Fruit fly (Drosophila melanogaster): ENCODE measurements around the gene cas.

Gene cas

DNA sequence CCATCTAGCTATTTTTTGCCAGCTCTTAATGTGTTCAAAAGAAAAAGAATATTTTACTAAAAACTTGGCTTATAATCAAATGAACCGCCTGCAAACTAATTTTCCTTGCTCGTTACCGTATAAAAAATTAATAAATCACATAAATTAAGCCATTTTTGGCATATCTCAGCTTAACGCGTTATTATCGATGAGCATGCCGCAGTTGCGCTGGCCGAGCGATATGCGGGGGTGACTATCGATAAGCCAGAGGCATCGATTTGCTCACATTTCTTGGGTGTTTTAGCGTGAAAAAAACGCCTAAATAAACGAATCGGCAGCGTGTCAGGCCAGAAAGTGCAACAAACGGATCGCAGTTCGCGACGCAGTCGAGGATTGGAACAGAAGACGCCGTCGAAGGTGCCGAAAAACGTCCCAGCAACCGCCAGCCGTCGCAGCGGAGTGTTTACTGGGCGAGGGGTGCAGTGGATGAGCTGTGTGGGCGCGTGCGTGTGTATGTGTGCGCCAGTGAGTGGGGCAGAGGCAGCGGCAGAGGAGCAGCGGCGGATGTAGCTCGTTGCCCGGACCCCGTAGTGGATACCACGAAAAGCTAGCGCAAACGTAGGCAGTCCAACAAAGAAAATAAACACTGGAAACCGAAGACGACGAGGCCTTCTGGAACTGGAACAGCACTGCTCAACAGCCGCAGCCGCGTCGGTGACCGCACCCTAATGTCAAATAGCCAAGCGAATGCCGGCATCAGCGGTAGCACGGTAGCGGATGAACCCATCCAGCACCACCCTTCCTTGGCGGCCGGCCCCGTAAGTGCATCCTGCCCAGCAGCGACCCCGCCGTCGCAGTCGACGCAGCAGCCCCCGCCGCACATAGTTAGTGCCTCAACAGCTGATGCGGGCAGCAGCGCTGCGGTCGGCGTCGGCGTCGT, 25.9 kb upstream of the cas start, which contains the start of the genes Sym and Madm (continued):
- TF ChIP-seq Adf1 (GFP tag; IDR thresholded peaks at IDR 0.05) (peak; percentile 96), cad (GFP tag; optimal IDR thresholded peaks at IDR 0.05) (no peak), CG18599 (GFP tag; optimal IDR thresholded peaks at IDR 0.05) (peak; percentile 54), phol (tag; optimal IDR thresholded peaks at IDR 0.05) (peak; percentile 80), trh (GFP tag; optimal IDR thresholded peaks at IDR 0.05) (no peak), stwl (tag; optimal IDR thresholded peaks at IDR 0.05) (peak; percentile 51), crp (GFP tag; optimal IDR thresholded peaks at IDR 0.05) (peak in 1 of 2 experiments; percentile 50), wek (GFP tag; optimal IDR thresholded peaks at IDR 0.05) (no peak), CG33213 (GFP tag; optimal IDR thresholded peaks at IDR 0.05) (peak; percentile 17), al (GFP tag; IDR thresholded peaks at IDR 0.05) (peak; percentile 45), Hand (GFP tag; optimal IDR thresholded peaks at IDR 0.05) (no peak), tna (GFP tag; IDR thresholded peaks at IDR 0.05; ENCODE audit: partially characterized antibody) (peak; percentile 56; the same call in 1 of the 2 replicates), YL-1 (GFP tag; optimal IDR thresholded peaks at IDR 0.05) (peak; percentile 92), CG16779 (GFP tag; IDR thresholded peaks at IDR 0.05) (no peak), Nf-YB (GFP tag; optimal IDR thresholded peaks at IDR 0.05) (no peak), kay (GFP tag; optimal IDR thresholded peaks at IDR 0.05) (peak; percentile 4), Dad (GFP tag; optimal IDR thresholded peaks at IDR 0.05) (peak; percentile 13), CG16815 (GFP tag; optimal IDR thresholded peaks at IDR 0.05) (peak; percentile 1), gro (GFP tag; optimal IDR thresholded peaks at IDR 0.05) (peak; percentile 63), TFAM (GFP tag; optimal IDR thresholded peaks at IDR 0.05) (no peak), CG13424 (tag; optimal IDR thresholded peaks at IDR 0.05) (peak; percentile 14), CG9609 (GFP tag; optimal IDR thresholded peaks at IDR 0.05) (no peak), fd96Cb (tag; optimal IDR thresholded peaks at IDR 0.05) (peak; percentile 23), Fer1 (GFP tag; optimal IDR thresholded peaks at IDR 0.05) (no peak), chinmo (GFP tag; IDR thresholded peaks at IDR 0.05; ENCODE audit: partially characterized antibody) (peak; percentile 72; the same call in 1 of the 4 replicates), ewg (GFP tag; optimal IDR thresholded peaks at IDR 0.05) (peak; percentile 83), Max (GFP tag; optimal IDR thresholded peaks at IDR 0.05) (peak; percentile 70), CG8924 (tag; optimal IDR thresholded peaks at IDR 0.05) (peak; percentile 44), CG10267 (tag; optimal IDR thresholded peaks at IDR 0.05) (peak; percentile 55), Lhr (GFP tag; optimal IDR thresholded peaks at IDR 0.05) (no peak), CG9727 (GFP tag; optimal IDR thresholded peaks at IDR 0.05) (peak; percentile 50), chm (GFP tag; IDR thresholded peaks at IDR 0.05) (no peak), dm (GFP tag; optimal IDR thresholded peaks at IDR 0.05) (peak; percentile 56), CG42726 (GFP tag; IDR thresholded peaks at IDR 0.05; ENCODE audit: partially characterized antibody) (0 out of 2 replicates have a peak, but pooled peaks have one; percentile 23), CG13296 (GFP tag; optimal IDR thresholded peaks at IDR 0.05) (no peak), Hr3 (GFP tag; optimal IDR thresholded peaks at IDR 0.05) (peak; percentile 33), CG3281 (GFP tag; optimal IDR thresholded peaks at IDR 0.05) (peak; percentile 24), CG7556 (GFP tag; optimal IDR thresholded peaks at IDR 0.05) (peak; percentile 7), CG12155 (GFP tag; optimal IDR thresholded peaks at IDR 0.05) (peak; percentile 16), Hsf (GFP tag; optimal IDR thresholded peaks at IDR 0.05) (peak; percentile 55), D19B (GFP tag; optimal IDR thresholded peaks at IDR 0.05) (peak; percentile 4), E2f2 (GFP tag; IDR thresholded peaks at IDR 0.05) (peak; percentile 44; the same call in 1 of the 2 replicates), jumu (GFP tag; optimal IDR thresholded peaks at IDR 0.05) (peak; percentile 22), nmo (GFP tag; optimal IDR thresholded peaks at IDR 0.05) (peak; percentile 71), Meics (GFP tag; optimal IDR thresholded peaks at IDR 0.05) (peak; percentile 48), CG9817 (tag; optimal IDR thresholded peaks at IDR 0.05) (peak; percentile 33), Sry-β (GFP tag; optimal IDR thresholded peaks at IDR 0.05) (peak; percentile 91)

Data from whole organism, embryonic.